Fruit fly (Drosophila melanogaster) S2 (cell line): Measurements from ENCODE around the gene mst.

Source experiments
- CG8478 ChIP-seq: fragments of >200 bp; optimal IDR thresholded peaks from 2 replicates; lab custom pipeline; 2018
- CTCF ChIP-seq, 2 experiments: fragments of >200 bp; optimal IDR thresholded peaks; 2 replicates each; lab custom pipeline; 2018

- TF ChIP-seq CG8478 (lab: Kevin White, UChicago) (no peak), CTCF (optimal IDR thresholded peaks at IDR 0.05; lab: Kevin White, UChicago) (no peak)
These were observed 40.4 kb downstream of the mst start, which contains the start of gene CG10918 for dm6 chrX:21429156-21429555.
